Worm (Caenorhabditis elegans) whole organism, L1 larva: ENCODE data around the gene F37B12.3.

Experiments used
- C16A3.4 ChIP-seq: fragments of 150-350 bp; optimal IDR thresholded peaks from 2 replicates; lab custom pipeline; 2014; ENCODE audit warnings: missing biosample characterization, missing genetic modification characterization
- C34B4.2 ChIP-seq: sonication (generic microtip); optimal IDR thresholded peaks from 2 replicates; lab custom pipeline; 2017; ENCODE audit warnings: mild to moderate bottlenecking, missing genetic modification characterization, missing compliant biosample characterization
- F16B12.6 ChIP-seq: fragments of 150-350 bp; optimal IDR thresholded peaks from 2 replicates; lab custom pipeline; 2014; ENCODE audit warnings: missing biosample characterization, missing genetic modification characterization
- alr-1 ChIP-seq: fragments of 200-800 bp; sonication (Bioruptor generic); optimal IDR thresholded peaks from 2 replicates; lab custom pipeline; 2018; ENCODE audit warnings: borderline replicate concordance, mild to moderate bottlenecking, missing genetic modification characterization, missing compliant biosample characterization
- ama-1 ChIP-seq: fragments of 150-350 bp; optimal IDR thresholded peaks from 2 replicates; lab custom pipeline; 2014
- ceh-88 ChIP-seq: fragments of 200-800 bp; sonication (Bioruptor generic); IDR thresholded peaks from 2 replicates; pipeline ENCODE4 v1.3.6; 2022; ENCODE audit warnings: missing genetic modification characterization, missing compliant biosample characterization
- ceh-90 ChIP-seq: sonication (generic microtip); optimal IDR thresholded peaks from 2 replicates; lab custom pipeline; 2016; ENCODE audit warnings: missing genetic modification characterization, missing compliant biosample characterization
- efl-1 ChIP-seq, 4 experiments: fragments of 150-350 bp; optimal IDR thresholded peaks in 3 of 4; peaks in 1 of 4; 1 replicate in 1 of 4; 2 replicates in 3 of 4; lab custom pipeline; 2014; ENCODE audit warnings: missing biosample characterization in 2 of 4, missing genetic modification characterization in 2 of 4, missing genetic modification reagents in 2 of 4
- efl-3 ChIP-seq: fragments of 200-800 bp; sonication (Bioruptor generic); optimal IDR thresholded peaks from 2 replicates; lab custom pipeline; 2018; ENCODE audit warnings: mild to moderate bottlenecking, missing genetic modification characterization, missing compliant biosample characterization
- egl-27 ChIP-seq, 2 experiments: fragments of 150-350 bp in 1 of 2; sonication (generic microtip); optimal IDR thresholded peaks; 3 replicates each; lab custom pipeline; 2017 to 2018; ENCODE audit warnings: missing biosample characterization in 2 of 2, missing genetic modification characterization in 2 of 2, missing genetic modification reagents in 2 of 2
- elt-2 ChIP-seq: sonication (generic microtip); optimal IDR thresholded peaks from 2 replicates; lab custom pipeline; 2016; ENCODE audit warnings: missing genetic modification characterization, mild to moderate bottlenecking, inconsistent platforms, missing compliant biosample characterization, missing genetic modification reagents
- elt-3 ChIP-seq, 6 experiments: fragments of 150-350 bp in 1 of 6; sonication (generic microtip); optimal IDR thresholded peaks; 2 replicates each; lab custom pipeline; 2017 to 2018; ENCODE audit warnings: missing biosample characterization in 6 of 6, missing genetic modification characterization in 6 of 6, inconsistent platforms in 1 of 6
- ets-5 ChIP-seq: fragments of 200-800 bp; sonication (Bioruptor generic); IDR thresholded peaks from 2 replicates; pipeline ENCODE4 v1.3.6; 2022; ENCODE audit warnings: missing genetic modification characterization, missing compliant biosample characterization
- fkh-10 ChIP-seq: sonication (generic microtip); optimal IDR thresholded peaks from 2 replicates; lab custom pipeline; 2017; ENCODE audit warnings: missing biosample characterization, missing genetic modification reagents, missing genetic modification characterization
- fkh-4 ChIP-seq: sonication (generic microtip); optimal IDR thresholded peaks from 2 replicates; lab custom pipeline; 2016; ENCODE audit warnings: missing compliant biosample characterization, missing genetic modification characterization, borderline replicate concordance
- fos-1 ChIP-seq: fragments of 150-350 bp; optimal IDR thresholded peaks from 2 replicates; lab custom pipeline; 2014; ENCODE audit warnings: missing biosample characterization, missing genetic modification characterization
- grh-1 ChIP-seq: fragments of 200-800 bp; sonication (Bioruptor generic); IDR thresholded peaks from 2 replicates; pipeline ENCODE4 v1.3.6; 2022; ENCODE audit warnings: missing genetic modification reagents, missing genetic modification characterization, missing compliant biosample characterization
- hlh-17 ChIP-seq: fragments of 200-800 bp; sonication (Bioruptor generic); optimal IDR thresholded peaks from 2 replicates; lab custom pipeline; 2018; ENCODE audit warnings: missing genetic modification characterization, mild to moderate bottlenecking, missing compliant biosample characterization, moderate library complexity, borderline replicate concordance
- hlh-4 ChIP-seq: sonication (generic microtip); optimal IDR thresholded peaks from 2 replicates; lab custom pipeline; 2016; ENCODE audit warnings: mild to moderate bottlenecking, missing genetic modification characterization, missing compliant biosample characterization
- jun-1 ChIP-seq: fragments of 150-350 bp; optimal IDR thresholded peaks from 2 replicates; lab custom pipeline; 2014; ENCODE audit warnings: missing biosample characterization, missing genetic modification reagents, missing genetic modification characterization
- lin-13 ChIP-seq: fragments of 150-350 bp; optimal IDR thresholded peaks from 2 replicates; lab custom pipeline; 2014; ENCODE audit warnings: missing biosample characterization, missing genetic modification reagents, missing genetic modification characterization
- lin-14 ChIP-seq: fragments of 200-800 bp; sonication (Bioruptor generic); optimal IDR thresholded peaks from 2 replicates; lab custom pipeline; 2018; ENCODE audit warnings: mild to moderate bottlenecking, missing genetic modification characterization, moderate library complexity, missing compliant biosample characterization
- lin-15B ChIP-seq: fragments of 150-350 bp; sonication (generic microtip); optimal IDR thresholded peaks from 3 replicates; lab custom pipeline; 2014; ENCODE audit warnings: missing biosample characterization, missing genetic modification characterization
- lin-39 ChIP-seq: fragments of 150-350 bp; optimal IDR thresholded peaks from 2 replicates; lab custom pipeline; 2014; ENCODE audit warnings: missing biosample characterization, missing genetic modification reagents, missing genetic modification characterization
- lsy-2 ChIP-seq, 2 experiments: fragments of 150-350 bp; optimal IDR thresholded peaks; 2 replicates each; lab custom pipeline; 2014; ENCODE audit warnings: missing biosample characterization in 2 of 2, missing genetic modification characterization in 2 of 2
- mdl-1 ChIP-seq, 2 experiments: fragments of 150-350 bp; optimal IDR thresholded peaks; 2 replicates each; lab custom pipeline; 2014 to 2017; ENCODE audit warnings: missing biosample characterization in 2 of 2, missing genetic modification characterization in 2 of 2, inconsistent platforms in 1 of 2
- mef-2 ChIP-seq: fragments of 150-350 bp; optimal IDR thresholded peaks from 2 replicates; lab custom pipeline; 2014; ENCODE audit warnings: missing biosample characterization, missing genetic modification characterization
- mep-1 ChIP-seq: fragments of 150-350 bp; optimal IDR thresholded peaks from 2 replicates; lab custom pipeline; 2014; ENCODE audit warnings: missing biosample characterization, missing genetic modification characterization
- nhr-11 ChIP-seq: fragments of 150-350 bp; optimal IDR thresholded peaks from 2 replicates; lab custom pipeline; 2014; ENCODE audit warnings: missing biosample characterization, missing genetic modification characterization
- nhr-19 ChIP-seq: fragments of 200-800 bp; sonication (Bioruptor generic); conservative IDR thresholded peaks from 2 replicates; pipeline ENCODE4 v1.3.6; 2022; ENCODE audit warnings: missing genetic modification characterization, missing compliant biosample characterization
- nhr-20 ChIP-seq: sonication (generic microtip); optimal IDR thresholded peaks from 2 replicates; lab custom pipeline; 2016; ENCODE audit warnings: mild to moderate bottlenecking, missing genetic modification characterization, missing compliant biosample characterization
- nhr-237 ChIP-seq: fragments of 150-350 bp; optimal IDR thresholded peaks from 2 replicates; lab custom pipeline; 2014; ENCODE audit warnings: missing biosample characterization, missing genetic modification characterization
- nhr-28 ChIP-seq: fragments of 150-350 bp; optimal IDR thresholded peaks from 2 replicates; lab custom pipeline; 2014; ENCODE audit warnings: missing biosample characterization, missing genetic modification characterization
- nhr-71 ChIP-seq: sonication (generic microtip); optimal IDR thresholded peaks from 2 replicates; lab custom pipeline; 2016; ENCODE audit warnings: mild to moderate bottlenecking, missing genetic modification characterization, moderate library complexity, missing compliant biosample characterization
- nhr-84 ChIP-seq: sonication (generic microtip); optimal IDR thresholded peaks from 2 replicates; lab custom pipeline; 2017; ENCODE audit warnings: missing biosample characterization, missing genetic modification characterization
- nhr-85 ChIP-seq: sonication (generic microtip); peaks from one replicate; lab custom pipeline; 2016; ENCODE audit warnings: missing genetic modification characterization, inconsistent platforms, missing compliant biosample characterization
- nhr-90 ChIP-seq: sonication (generic microtip); optimal IDR thresholded peaks from 2 replicates; lab custom pipeline; 2016; ENCODE audit warnings: mild to moderate bottlenecking, missing genetic modification characterization, missing compliant biosample characterization; ENCODE audit not compliant: poor library complexity
- pag-3 ChIP-seq: sonication (generic microtip); optimal IDR thresholded peaks from 2 replicates; lab custom pipeline; 2017; ENCODE audit warnings: missing genetic modification characterization, mild to moderate bottlenecking, missing compliant biosample characterization, antibody characterized with exemption, borderline replicate concordance; ENCODE audit not compliant: insufficient read depth
- rnt-1 ChIP-seq: sonication (generic microtip); optimal IDR thresholded peaks from 2 replicates; lab custom pipeline; 2016; ENCODE audit warnings: mild to moderate bottlenecking, missing genetic modification characterization, moderate library complexity, missing compliant biosample characterization
- snpc-4 ChIP-seq: fragments of 150-350 bp; optimal IDR thresholded peaks from 2 replicates; lab custom pipeline; 2014; ENCODE audit warnings: missing biosample characterization, missing genetic modification characterization
- snu-23 ChIP-seq: sonication (generic microtip); optimal IDR thresholded peaks from 2 replicates; lab custom pipeline; 2016; ENCODE audit warnings: missing genetic modification characterization, missing compliant biosample characterization
- sox-4 ChIP-seq: sonication (generic microtip); optimal IDR thresholded peaks from 2 replicates; lab custom pipeline; 2016; ENCODE audit warnings: missing genetic modification characterization, missing compliant biosample characterization
- sptf-1 ChIP-seq: fragments of 150-350 bp; optimal IDR thresholded peaks from 2 replicates; lab custom pipeline; 2014; ENCODE audit warnings: missing biosample characterization, missing genetic modification characterization
- tbx-2 ChIP-seq: sonication (generic microtip); optimal IDR thresholded peaks from 2 replicates; lab custom pipeline; 2016; ENCODE audit warnings: missing genetic modification characterization, missing compliant biosample characterization
- unc-30 ChIP-seq: sonication (generic microtip); optimal IDR thresholded peaks from 2 replicates; lab custom pipeline; 2017; ENCODE audit warnings: missing biosample characterization, missing genetic modification characterization
- unc-98 ChIP-seq: fragments of 200-800 bp; sonication (Bioruptor generic); IDR thresholded peaks from 2 replicates; pipeline ENCODE4 v1.3.6; 2022; ENCODE audit warnings: missing genetic modification characterization, missing compliant biosample characterization
- vab-15 ChIP-seq: sonication (generic microtip); optimal IDR thresholded peaks from 2 replicates; lab custom pipeline; 2017; ENCODE audit warnings: missing genotype, mild to moderate bottlenecking, missing genetic modification characterization, missing compliant biosample characterization
- zag-1 ChIP-seq: fragments of 150-350 bp; optimal IDR thresholded peaks from 2 replicates; lab custom pipeline; 2014; ENCODE audit warnings: missing biosample characterization, missing genetic modification characterization
- zip-4 ChIP-seq: fragments of 200-800 bp; sonication (Bioruptor generic); optimal IDR thresholded peaks from 2 replicates; lab custom pipeline; 2018; ENCODE audit warnings: mild to moderate bottlenecking, missing genetic modification characterization, moderate library complexity, missing compliant biosample characterization
- ztf-11 ChIP-seq, 2 experiments: sonication (generic microtip); optimal IDR thresholded peaks; 2 replicates each; lab custom pipeline; 2016 to 2017; ENCODE audit warnings: missing genetic modification characterization in 2 of 2, missing biosample characterization in 1 of 2, missing compliant biosample characterization in 1 of 2
- ztf-4 ChIP-seq: fragments of 150-350 bp; optimal IDR thresholded peaks from 2 replicates; lab custom pipeline; 2014; ENCODE audit warnings: missing biosample characterization, missing genetic modification characterization

F37B12.3 gene

ce11 chrII:9069836-9070235 is 28.6 kb upstream of the F37B12.3 start:
- TF ChIP-seq mef-2 (tag; lab: Kevin White, UChicago) = no peak
- no peak for TF ChIP-seq unc-30
- no peak for TF ChIP-seq ceh-90
- no peak for TF ChIP-seq hlh-4 (tag; lab: Kevin White, UChicago)
- TF ChIP-seq sptf-1 (tag; lab: Kevin White, UChicago) = no peak
- no peak for TF ChIP-seq mep-1 (tag; lab: Kevin White, UChicago)
- TF ChIP-seq nhr-237 (tag; lab: Kevin White, UChicago) = no peak
- TF ChIP-seq sox-4 (tag; lab: Kevin White, UChicago) = no peak
- TF ChIP-seq fkh-10 (GFP tag; lab: Kevin White, UChicago) = no peak
- no peak for TF ChIP-seq zag-1
- TF ChIP-seq zip-4 (GFP tag; lab: Kevin White, UChicago) = no peak
- no peak for TF ChIP-seq ets-5 (GFP tag; lab: Robert Waterston, UW)
- TF ChIP-seq fos-1 (tag; lab: Kevin White, UChicago) = no peak
- TF ChIP-seq tbx-2 (tag; lab: Kevin White, UChicago) = no peak
- no peak for TF ChIP-seq nhr-19 (GFP tag; lab: Robert Waterston, UW)
- no peak for TF ChIP-seq lin-13 (GFP tag; lab: Kevin White, UChicago)

- no peak for TF ChIP-seq unc-98 (GFP tag; lab: Robert Waterston, UW)
- no peak for TF ChIP-seq ztf-11 (tag; optimal IDR thresholded peaks at IDR 0.05; lab: Kevin White, UChicago)
- TF ChIP-seq ama-1 (lab: Kevin White, UChicago) = no peak
- no peak for TF ChIP-seq nhr-28 (tag; lab: Kevin White, UChicago)
- TF ChIP-seq snpc-4 (tag; lab: Kevin White, UChicago) = no peak
- TF ChIP-seq grh-1 (GFP tag; lab: Robert Waterston, UW) = no peak
- no peak for TF ChIP-seq fkh-4 (tag; lab: Kevin White, UChicago)
- peak; percentile 65 for TF ChIP-seq lin-14 (GFP tag; lab: Kevin White, UChicago)
- no peak for TF ChIP-seq F16B12.6
- no peak for TF ChIP-seq C34B4.2 (tag; lab: Kevin White, UChicago)
- TF ChIP-seq snu-23 = peak; percentile 35
- TF ChIP-seq pag-3 (tag; lab: Kevin White, UChicago) = peak; percentile 32
- TF ChIP-seq ceh-90 = no peak
- no peak for TF ChIP-seq zag-1
- TF ChIP-seq lsy-2 (tag; optimal IDR thresholded peaks at IDR 0.05; lab: Kevin White, UChicago) = peak in 1 of 2 experiments; percentile 20
- no peak for TF ChIP-seq lin-13 (GFP tag; lab: Kevin White, UChicago)
- peak in 1 of 6 experiments; percentile 62 for TF ChIP-seq elt-3 (tag; optimal IDR thresholded peaks at IDR 0.05; lab: Kevin White, UChicago)
- TF ChIP-seq nhr-11 = no peak
- TF ChIP-seq efl-1 (optimal IDR thresholded peaks at IDR 0.05; lab: Kevin White, UChicago) = no peak
- peak in 1 of 2 experiments; percentile 28 for TF ChIP-seq efl-1 (GFP tag; optimal IDR thresholded peaks at IDR 0.05 in 1 of 2; lab: Kevin White, UChicago)
- no peak for TF ChIP-seq ztf-4 (tag; lab: Kevin White, UChicago)
- no peak for TF ChIP-seq nhr-84 (tag; lab: Kevin White, UChicago)
- peak; percentile 42 for TF ChIP-seq nhr-20 (tag; lab: Kevin White, UChicago)
- TF ChIP-seq rnt-1 (tag; lab: Kevin White, UChicago) = peak; percentile 26
- no peak for TF ChIP-seq egl-27 (tag; optimal IDR thresholded peaks at IDR 0.05; lab: Kevin White, UChicago)
- TF ChIP-seq alr-1 = no peak
- TF ChIP-seq C16A3.4 (tag; lab: Kevin White, UChicago) = peak; percentile 2
- no peak for TF ChIP-seq jun-1 (tag; lab: Kevin White, UChicago)
- TF ChIP-seq nhr-71 (tag; lab: Kevin White, UChicago) = peak; percentile 45
- no peak for TF ChIP-seq nhr-90 (tag; lab: Kevin White, UChicago)
- no peak for TF ChIP-seq elt-2
- no peak for TF ChIP-seq vab-15 (tag; lab: Kevin White, UChicago)
- peak; percentile 22 for TF ChIP-seq lin-39
- peak in 1 of 2 experiments; percentile 7 for TF ChIP-seq mdl-1 (tag; optimal IDR thresholded peaks at IDR 0.05; lab: Kevin White, UChicago)
- TF ChIP-seq ceh-88 (GFP tag; lab: Robert Waterston, UW) = no peak
- no peak for TF ChIP-seq lin-15B (tag; lab: Kevin White, UChicago)
- TF ChIP-seq nhr-85 (tag; lab: Kevin White, UChicago) = peak; percentile 91
- TF ChIP-seq hlh-17 (GFP tag; lab: Kevin White, UChicago) = no peak
- peak; percentile 20 for TF ChIP-seq efl-3
- TF ChIP-seq, all 84 proteins: peak for 14
These were observed 23.2 kb upstream of the F37B12.3 start for ce11 chrII:9064437-9064836.
